Worm (Caenorhabditis elegans) whole organism, L1 larva: ENCODE measurements around the gene F58B4.3.

Source experiments
- C04F5.9 ChIP-seq: sonication (generic microtip); optimal IDR thresholded peaks from 2 replicates; lab custom pipeline; 2016; ENCODE audit warnings: missing genetic modification characterization, missing compliant biosample characterization
- C16A3.4 ChIP-seq: fragments of 150-350 bp; optimal IDR thresholded peaks from 2 replicates; lab custom pipeline; 2014; ENCODE audit warnings: missing biosample characterization, missing genetic modification characterization
- C34B4.2 ChIP-seq: sonication (generic microtip); optimal IDR thresholded peaks from 2 replicates; lab custom pipeline; 2017; ENCODE audit warnings: mild to moderate bottlenecking, missing genetic modification characterization, missing compliant biosample characterization
- F16B12.6 ChIP-seq: fragments of 150-350 bp; optimal IDR thresholded peaks from 2 replicates; lab custom pipeline; 2014; ENCODE audit warnings: missing biosample characterization, missing genetic modification characterization
- Y116A8C.19 ChIP-seq: sonication (generic microtip); optimal IDR thresholded peaks from 2 replicates; lab custom pipeline; 2016; ENCODE audit warnings: missing compliant biosample characterization, missing genetic modification characterization, borderline replicate concordance
- aha-1 ChIP-seq: fragments of 150-350 bp; optimal IDR thresholded peaks from 2 replicates; lab custom pipeline; 2014; ENCODE audit warnings: missing biosample characterization, missing genetic modification characterization
- ama-1 ChIP-seq: fragments of 150-350 bp; optimal IDR thresholded peaks from 2 replicates; lab custom pipeline; 2014
- ceh-63 ChIP-seq: fragments of 200-800 bp; sonication (Bioruptor generic); optimal IDR thresholded peaks from 2 replicates; lab custom pipeline; 2018; ENCODE audit warnings: mild to moderate bottlenecking, missing genetic modification characterization, missing compliant biosample characterization
- ceh-8 ChIP-seq: fragments of 200-800 bp; sonication (Bioruptor generic); optimal IDR thresholded peaks from 2 replicates; lab custom pipeline; 2018; ENCODE audit warnings: mild to moderate bottlenecking, missing genetic modification characterization, moderate library complexity, missing compliant biosample characterization
- ceh-90 ChIP-seq: sonication (generic microtip); optimal IDR thresholded peaks from 2 replicates; lab custom pipeline; 2016; ENCODE audit warnings: missing genetic modification characterization, missing compliant biosample characterization
- ces-1 ChIP-seq: fragments of 150-350 bp; optimal IDR thresholded peaks from 2 replicates; lab custom pipeline; 2014; ENCODE audit warnings: missing biosample characterization, missing genetic modification reagents, missing genetic modification characterization
- egl-13 ChIP-seq: sonication (generic microtip); optimal IDR thresholded peaks from 2 replicates; lab custom pipeline; 2016; ENCODE audit warnings: missing genotype, missing genetic modification reagents, missing genetic modification characterization, missing compliant biosample characterization
- egl-27 ChIP-seq, 2 experiments: fragments of 150-350 bp in 1 of 2; sonication (generic microtip); optimal IDR thresholded peaks; 3 replicates each; lab custom pipeline; 2017 to 2018; ENCODE audit warnings: missing biosample characterization in 2 of 2, missing genetic modification characterization in 2 of 2, missing genetic modification reagents in 2 of 2
- elt-3 ChIP-seq, 6 experiments: fragments of 150-350 bp in 1 of 6; sonication (generic microtip); optimal IDR thresholded peaks; 2 replicates each; lab custom pipeline; 2017 to 2018; ENCODE audit warnings: missing biosample characterization in 6 of 6, missing genetic modification characterization in 6 of 6, inconsistent platforms in 1 of 6
- fkh-10 ChIP-seq: sonication (generic microtip); optimal IDR thresholded peaks from 2 replicates; lab custom pipeline; 2017; ENCODE audit warnings: missing biosample characterization, missing genetic modification reagents, missing genetic modification characterization
- fkh-4 ChIP-seq: sonication (generic microtip); optimal IDR thresholded peaks from 2 replicates; lab custom pipeline; 2016; ENCODE audit warnings: missing compliant biosample characterization, missing genetic modification characterization, borderline replicate concordance
- fkh-8 ChIP-seq: sonication (generic microtip); optimal IDR thresholded peaks from 2 replicates; lab custom pipeline; 2016; ENCODE audit warnings: mild to moderate bottlenecking, missing genetic modification characterization, missing compliant biosample characterization
- fos-1 ChIP-seq: fragments of 150-350 bp; optimal IDR thresholded peaks from 2 replicates; lab custom pipeline; 2014; ENCODE audit warnings: missing biosample characterization, missing genetic modification characterization
- grh-1 ChIP-seq: fragments of 200-800 bp; sonication (Bioruptor generic); IDR thresholded peaks from 2 replicates; pipeline ENCODE4 v1.3.6; 2022; ENCODE audit warnings: missing genetic modification reagents, missing genetic modification characterization, missing compliant biosample characterization
- hlh-17 ChIP-seq: fragments of 200-800 bp; sonication (Bioruptor generic); optimal IDR thresholded peaks from 2 replicates; lab custom pipeline; 2018; ENCODE audit warnings: missing genetic modification characterization, mild to moderate bottlenecking, missing compliant biosample characterization, moderate library complexity, borderline replicate concordance
- irx-1 ChIP-seq: sonication (generic microtip); optimal IDR thresholded peaks from 2 replicates; lab custom pipeline; 2016; ENCODE audit warnings: missing genetic modification characterization, missing compliant biosample characterization
- lin-15B ChIP-seq: fragments of 150-350 bp; sonication (generic microtip); optimal IDR thresholded peaks from 3 replicates; lab custom pipeline; 2014; ENCODE audit warnings: missing biosample characterization, missing genetic modification characterization
- lin-35 ChIP-seq, 2 experiments: fragments of 150-350 bp; optimal IDR thresholded peaks; 2 replicates each; lab custom pipeline; 2014; ENCODE audit warnings: missing biosample characterization in 2 of 2, missing genetic modification characterization in 2 of 2, missing genetic modification reagents in 2 of 2
- mab-9 ChIP-seq: fragments of 200-800 bp; sonication (Bioruptor generic); IDR thresholded peaks from 2 replicates; pipeline ENCODE4 v1.3.6; 2022; ENCODE audit warnings: missing genetic modification reagents, missing genetic modification characterization, missing compliant biosample characterization
- mdl-1 ChIP-seq, 2 experiments: fragments of 150-350 bp; optimal IDR thresholded peaks; 2 replicates each; lab custom pipeline; 2014 to 2017; ENCODE audit warnings: missing biosample characterization in 2 of 2, missing genetic modification characterization in 2 of 2, inconsistent platforms in 1 of 2
- mef-2 ChIP-seq: fragments of 150-350 bp; optimal IDR thresholded peaks from 2 replicates; lab custom pipeline; 2014; ENCODE audit warnings: missing biosample characterization, missing genetic modification characterization
- nhr-11 ChIP-seq: fragments of 150-350 bp; optimal IDR thresholded peaks from 2 replicates; lab custom pipeline; 2014; ENCODE audit warnings: missing biosample characterization, missing genetic modification characterization
- nhr-19 ChIP-seq: fragments of 200-800 bp; sonication (Bioruptor generic); conservative IDR thresholded peaks from 2 replicates; pipeline ENCODE4 v1.3.6; 2022; ENCODE audit warnings: missing genetic modification characterization, missing compliant biosample characterization
- nhr-20 ChIP-seq: sonication (generic microtip); optimal IDR thresholded peaks from 2 replicates; lab custom pipeline; 2016; ENCODE audit warnings: mild to moderate bottlenecking, missing genetic modification characterization, missing compliant biosample characterization
- nhr-28 ChIP-seq: fragments of 150-350 bp; optimal IDR thresholded peaks from 2 replicates; lab custom pipeline; 2014; ENCODE audit warnings: missing biosample characterization, missing genetic modification characterization
- nhr-71 ChIP-seq: sonication (generic microtip); optimal IDR thresholded peaks from 2 replicates; lab custom pipeline; 2016; ENCODE audit warnings: mild to moderate bottlenecking, missing genetic modification characterization, moderate library complexity, missing compliant biosample characterization
- nhr-76 ChIP-seq: sonication (generic microtip); optimal IDR thresholded peaks from 2 replicates; lab custom pipeline; 2017; ENCODE audit warnings: missing biosample characterization, missing genetic modification characterization
- pag-3 ChIP-seq: sonication (generic microtip); optimal IDR thresholded peaks from 2 replicates; lab custom pipeline; 2017; ENCODE audit warnings: missing genetic modification characterization, mild to moderate bottlenecking, missing compliant biosample characterization, antibody characterized with exemption, borderline replicate concordance; ENCODE audit not compliant: insufficient read depth
- pax-3 ChIP-seq: fragments of 200-800 bp; sonication (Bioruptor generic); optimal IDR thresholded peaks from 2 replicates; lab custom pipeline; 2018; ENCODE audit warnings: mild to moderate bottlenecking, missing genetic modification characterization, moderate library complexity, missing compliant biosample characterization
- rnt-1 ChIP-seq: sonication (generic microtip); optimal IDR thresholded peaks from 2 replicates; lab custom pipeline; 2016; ENCODE audit warnings: mild to moderate bottlenecking, missing genetic modification characterization, moderate library complexity, missing compliant biosample characterization
- skn-1 ChIP-seq: fragments of 150-350 bp; optimal IDR thresholded peaks from 2 replicates; lab custom pipeline; 2014; ENCODE audit warnings: missing biosample characterization, missing genetic modification characterization
- snpc-4 ChIP-seq: fragments of 150-350 bp; optimal IDR thresholded peaks from 2 replicates; lab custom pipeline; 2014; ENCODE audit warnings: missing biosample characterization, missing genetic modification characterization
- snu-23 ChIP-seq: sonication (generic microtip); optimal IDR thresholded peaks from 2 replicates; lab custom pipeline; 2016; ENCODE audit warnings: missing genetic modification characterization, missing compliant biosample characterization
- sox-4 ChIP-seq: sonication (generic microtip); optimal IDR thresholded peaks from 2 replicates; lab custom pipeline; 2016; ENCODE audit warnings: missing genetic modification characterization, missing compliant biosample characterization
- sup-37 ChIP-seq: fragments of 200-800 bp; sonication (Bioruptor generic); optimal IDR thresholded peaks from 2 replicates; lab custom pipeline; 2018; ENCODE audit warnings: mild to moderate bottlenecking, missing genetic modification characterization, missing compliant biosample characterization
- tbx-2 ChIP-seq: sonication (generic microtip); optimal IDR thresholded peaks from 2 replicates; lab custom pipeline; 2016; ENCODE audit warnings: missing genetic modification characterization, missing compliant biosample characterization
- tlp-1 ChIP-seq: fragments of 150-350 bp; optimal IDR thresholded peaks from 2 replicates; lab custom pipeline; 2014; ENCODE audit warnings: missing biosample characterization, missing genetic modification characterization
- unc-130 ChIP-seq: fragments of 150-350 bp; optimal IDR thresholded peaks from 2 replicates; lab custom pipeline; 2017; ENCODE audit warnings: missing biosample characterization, missing genetic modification characterization, inconsistent platforms
- unc-98 ChIP-seq: fragments of 200-800 bp; sonication (Bioruptor generic); IDR thresholded peaks from 2 replicates; pipeline ENCODE4 v1.3.6; 2022; ENCODE audit warnings: missing genetic modification characterization, missing compliant biosample characterization
- vab-15 ChIP-seq: sonication (generic microtip); optimal IDR thresholded peaks from 2 replicates; lab custom pipeline; 2017; ENCODE audit warnings: missing genotype, mild to moderate bottlenecking, missing genetic modification characterization, missing compliant biosample characterization
- xbp-1 ChIP-seq: sonication (generic microtip); optimal IDR thresholded peaks from 2 replicates; lab custom pipeline; 2016; ENCODE audit warnings: missing genetic modification characterization, missing compliant biosample characterization
- zag-1 ChIP-seq: fragments of 150-350 bp; optimal IDR thresholded peaks from 2 replicates; lab custom pipeline; 2014; ENCODE audit warnings: missing biosample characterization, missing genetic modification characterization
- zip-4 ChIP-seq: fragments of 200-800 bp; sonication (Bioruptor generic); optimal IDR thresholded peaks from 2 replicates; lab custom pipeline; 2018; ENCODE audit warnings: mild to moderate bottlenecking, missing genetic modification characterization, moderate library complexity, missing compliant biosample characterization
- ztf-4 ChIP-seq: fragments of 150-350 bp; optimal IDR thresholded peaks from 2 replicates; lab custom pipeline; 2014; ENCODE audit warnings: missing biosample characterization, missing genetic modification characterization

The F58B4.3 gene

DNA sequence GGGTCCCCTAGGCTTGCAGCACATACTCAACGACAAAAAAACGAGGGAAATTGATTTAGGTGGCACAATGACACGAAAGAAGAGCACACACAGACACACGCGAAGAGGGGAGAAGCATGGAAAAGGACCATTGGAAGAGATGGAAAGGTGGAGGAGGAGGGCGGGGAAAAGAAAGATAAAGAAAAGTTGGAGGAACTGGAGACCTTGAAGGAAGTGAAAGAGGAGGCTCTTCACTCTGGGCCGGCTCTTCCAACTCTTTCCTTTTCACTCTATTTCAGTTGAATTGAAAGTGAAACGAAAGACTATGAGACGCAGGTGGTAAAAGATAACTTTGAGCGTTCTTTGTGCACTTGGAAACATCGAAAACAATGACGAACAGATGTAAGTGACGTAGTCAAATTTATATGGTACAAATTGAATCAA lies 31.8 kb downstream of the F58B4.3 start (continued):
- no peak for TF ChIP-seq unc-130 (tag; lab: Kevin White, UChicago)
- TF ChIP-seq ceh-8 (GFP tag; lab: Kevin White, UChicago): peak; percentile 74
- TF ChIP-seq mab-9 (GFP tag; lab: Robert Waterston, UW): 0 out of 2 replicates have a peak, but pooled peaks have one; percentile 37
- no peak for TF ChIP-seq C34B4.2 (tag; lab: Kevin White, UChicago)
- TF ChIP-seq xbp-1 (tag; lab: Kevin White, UChicago): peak; percentile 77
- no peak for TF ChIP-seq ceh-63 (GFP tag; lab: Kevin White, UChicago)
- peak; percentile 6 for TF ChIP-seq snpc-4
- no peak for TF ChIP-seq vab-15 (tag; lab: Kevin White, UChicago)
- no peak for TF ChIP-seq hlh-17 (GFP tag; lab: Kevin White, UChicago)
- TF ChIP-seq pag-3 (tag; lab: Kevin White, UChicago): peak; percentile 5
- no peak for TF ChIP-seq aha-1 (tag; lab: Kevin White, UChicago)
- no peak for TF ChIP-seq nhr-11 (tag; lab: Kevin White, UChicago)
- TF ChIP-seq nhr-19 (GFP tag; lab: Robert Waterston, UW): peak; percentile 99
- no peak for TF ChIP-seq nhr-28 (tag; lab: Kevin White, UChicago)
- no peak for TF ChIP-seq Y116A8C.19
- TF ChIP-seq fkh-8 (tag; lab: Kevin White, UChicago): peak; percentile 69
- TF ChIP-seq fkh-4 (tag; lab: Kevin White, UChicago): peak; percentile 68
- TF ChIP-seq lin-15B (tag; lab: Kevin White, UChicago): no peak
- TF ChIP-seq grh-1: no peak
- TF ChIP-seq F16B12.6 (tag; lab: Kevin White, UChicago): no peak
- TF ChIP-seq mef-2: no peak
- no peak for TF ChIP-seq elt-3 (tag; optimal IDR thresholded peaks at IDR 0.05; lab: Kevin White, UChicago)
- TF ChIP-seq ama-1 (lab: Kevin White, UChicago): no peak
- peak; percentile 92 for TF ChIP-seq nhr-71 (tag; lab: Kevin White, UChicago)
- TF ChIP-seq sox-4 (tag; lab: Kevin White, UChicago): no peak
- peak; percentile 85 for TF ChIP-seq snu-23 (GFP tag; lab: Kevin White, UChicago)
- no peak for TF ChIP-seq ceh-90
- peak in 1 of 2 experiments; percentile 53 for TF ChIP-seq mdl-1 (tag; optimal IDR thresholded peaks at IDR 0.05; lab: Kevin White, UChicago)
- no peak for TF ChIP-seq fos-1 (tag; lab: Kevin White, UChicago)
- TF ChIP-seq lin-35 (GFP tag; optimal IDR thresholded peaks at IDR 0.05; lab: Kevin White, UChicago): peak; percentile 62 to 64
- TF ChIP-seq tbx-2: peak; percentile 81
- peak; percentile 61 for TF ChIP-seq ztf-4 (tag; lab: Kevin White, UChicago)
- TF ChIP-seq C16A3.4 (tag; lab: Kevin White, UChicago): peak; percentile 50
- peak; percentile 44 for TF ChIP-seq egl-13 (tag; lab: Kevin White, UChicago)
- TF ChIP-seq ces-1: peak; percentile 64

DNA sequence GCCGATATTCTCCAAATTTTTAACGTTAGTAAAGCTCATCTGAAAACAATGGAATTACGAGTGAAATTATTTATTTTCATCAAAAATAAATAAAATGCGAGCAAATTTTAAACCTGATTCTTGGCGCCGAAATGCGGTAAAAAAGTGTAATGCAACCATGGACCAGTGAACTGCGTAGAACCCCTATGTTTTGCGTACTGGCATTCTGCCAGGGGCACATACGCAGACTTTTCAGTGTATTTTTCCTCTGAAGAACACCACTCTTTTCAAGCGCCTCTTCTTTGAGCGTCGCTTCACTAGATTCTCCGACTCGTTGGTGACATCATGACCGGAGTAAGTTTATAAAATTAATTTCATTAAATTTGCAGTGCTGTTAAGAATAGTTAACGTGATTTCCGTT lies 35.9 kb downstream of the F58B4.3 start, which contains the start of the genes ctf-4 and eef-1G:
TSS of gene ctf-4 (minus strand) at position 39 of the 400 bp plus-strand sequence.
TSS of gene eef-1G (plus strand) at position 219 of the 400 bp plus-strand sequence.
- TF ChIP-seq grh-1 (peak; percentile 93), nhr-11 (tag; lab: Kevin White, UChicago) (peak; percentile 69), sup-37 (GFP tag; lab: Kevin White, UChicago) (peak; percentile 71), C16A3.4 (tag; lab: Kevin White, UChicago) (peak; percentile 98), unc-98 (GFP tag; lab: Robert Waterston, UW) (peak; percentile 72), fkh-8 (tag; lab: Kevin White, UChicago) (peak; percentile 97), ama-1 (lab: Kevin White, UChicago) (peak; percentile 51), tbx-2 (peak; percentile 97), zip-4 (GFP tag; lab: Kevin White, UChicago) (peak; percentile 85), nhr-76 (tag; lab: Kevin White, UChicago) (peak; percentile 15), ces-1 (no peak), egl-13 (tag; lab: Kevin White, UChicago) (peak; percentile 95), aha-1 (tag; lab: Kevin White, UChicago) (peak; percentile 47), nhr-20 (tag; lab: Kevin White, UChicago) (peak; percentile 99), snpc-4 (no peak), ceh-90 (no peak), mab-9 (GFP tag; lab: Robert Waterston, UW) (peak; percentile 86), rnt-1 (peak; percentile 96), irx-1 (tag; lab: Kevin White, UChicago) (peak; percentile 90), nhr-28 (tag; lab: Kevin White, UChicago) (no peak), vab-15 (tag; lab: Kevin White, UChicago) (peak; percentile 74), hlh-17 (GFP tag; lab: Kevin White, UChicago) (no peak), pax-3 (tag; lab: Kevin White, UChicago) (peak; percentile 91), zag-1 (peak; percentile 46), C04F5.9 (tag; lab: Kevin White, UChicago) (peak; percentile 53), tlp-1 (tag; lab: Kevin White, UChicago) (no peak), egl-27 (tag; optimal IDR thresholded peaks at IDR 0.05; lab: Kevin White, UChicago) (peak in 1 of 2 experiments; percentile 34), elt-3 (tag; optimal IDR thresholded peaks at IDR 0.05; lab: Kevin White, UChicago) (peak in 4 of 6 experiments; percentile 30 to 96 (median 94)), C34B4.2 (tag; lab: Kevin White, UChicago) (no peak), fkh-10 (GFP tag; lab: Kevin White, UChicago) (peak; percentile 80), skn-1 (tag; lab: Kevin White, UChicago) (peak; percentile 96)
